Fruit fly (Drosophila melanogaster): ENCODE data around the gene CG1544.

DNA sequence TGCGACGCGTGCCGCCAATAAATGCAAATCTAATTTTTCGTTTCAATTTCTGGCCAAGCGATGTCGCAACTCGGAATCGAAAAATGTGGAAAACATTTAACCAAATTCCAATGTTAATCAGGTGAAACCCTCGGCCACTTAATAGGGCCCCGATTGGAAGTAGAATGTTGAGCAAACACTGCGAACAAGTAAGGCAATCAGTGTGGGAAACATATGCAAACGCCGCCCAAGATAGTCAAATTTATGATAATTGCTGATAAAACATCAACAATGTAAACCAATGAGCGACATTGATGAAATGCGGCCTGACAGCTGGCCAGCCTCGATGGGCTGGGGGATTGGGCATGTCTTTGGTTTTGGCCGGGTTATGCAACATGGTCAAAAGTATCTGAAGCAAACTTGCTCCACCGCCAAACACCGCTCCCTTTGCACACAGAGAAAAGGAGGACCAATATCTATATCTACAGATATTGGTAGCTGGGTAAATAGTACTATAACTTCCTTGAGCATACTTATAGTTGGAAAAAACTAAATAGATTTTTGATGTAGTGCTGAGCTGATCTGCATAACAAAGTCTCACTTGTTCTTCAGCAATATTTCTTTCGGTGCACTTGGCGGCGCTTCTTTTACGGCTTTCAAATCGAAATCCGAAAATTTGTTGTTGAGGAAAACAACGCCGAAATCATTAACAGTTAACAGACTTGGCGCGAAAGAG, 50.7 kb downstream of the CG1544 start:
- TF ChIP-seq vfl (GFP tag; optimal IDR thresholded peaks at IDR 0.05), result no peak
- TF ChIP-seq CG4820 (GFP tag; optimal IDR thresholded peaks at IDR 0.05), result peak; percentile 76
